Fruit fly (Drosophila melanogaster): ENCODE data around the gene CG3662.

DNA sequence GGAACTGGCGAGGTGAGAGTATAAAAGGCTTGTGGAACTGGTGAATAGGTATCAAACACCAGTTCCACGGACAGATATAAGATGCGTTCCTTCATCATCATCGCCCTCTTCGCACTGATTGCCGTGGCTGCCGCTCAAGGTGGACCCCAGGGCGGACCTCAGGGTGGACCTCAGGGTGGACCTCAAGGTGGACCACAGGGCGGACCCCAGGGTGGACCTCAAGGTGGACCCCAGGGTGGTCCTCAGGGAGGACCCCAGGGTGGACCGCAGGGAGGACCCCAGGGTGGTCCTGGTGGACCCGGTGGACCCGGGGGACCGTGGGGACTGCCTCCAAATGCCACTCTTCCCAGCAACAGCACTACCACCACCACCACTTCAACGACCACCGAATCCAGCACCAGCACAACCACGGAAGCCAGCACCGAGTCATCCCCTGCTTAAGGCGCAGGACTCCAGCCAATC is 41.9 kb upstream of the CG3662 start, which contains the start of gene CG13947:
- TF ChIP-seq rn (GFP tag; IDR thresholded peaks at IDR 0.05) (no peak), CG10348 (GFP tag; IDR thresholded peaks at IDR 0.05) (no peak), CG8159 (tag; optimal IDR thresholded peaks at IDR 0.05) (no peak), EcR (GFP tag; optimal IDR thresholded peaks at IDR 0.05) (no peak)
